Worm (Caenorhabditis elegans) whole organism, young adult: Measurements from ENCODE around the gene srw-6.

Source experiments
- F33H1.4 ChIP-seq: fragments of 200-800 bp; sonication (Bioruptor generic); IDR thresholded peaks from 2 replicates; pipeline ENCODE4 v1.3.6; 2022; ENCODE audit warnings: missing genetic modification reagents, missing genetic modification characterization, missing compliant biosample characterization
- F37B4.10 ChIP-seq: fragments of 200-800 bp; sonication (Bioruptor generic); IDR thresholded peaks from 2 replicates; pipeline ENCODE4 v1.3.6; 2022; ENCODE audit warnings: missing genetic modification characterization, missing compliant biosample characterization
- F52B5.7 ChIP-seq: sonication (generic microtip); optimal IDR thresholded peaks from 2 replicates; lab custom pipeline; 2016; ENCODE audit warnings: mild to moderate bottlenecking, missing genetic modification characterization, missing compliant biosample characterization
- F55B11.4 ChIP-seq: sonication (generic microtip); optimal IDR thresholded peaks from 2 replicates; lab custom pipeline; 2016; ENCODE audit warnings: missing compliant biosample characterization, missing genetic modification characterization, borderline replicate concordance; ENCODE audit not compliant: insufficient read depth
- F57C9.4 ChIP-seq: sonication (generic microtip); optimal IDR thresholded peaks from 2 replicates; lab custom pipeline; 2017; ENCODE audit warnings: mild to moderate bottlenecking, missing genetic modification characterization, missing compliant biosample characterization
- K12H6.12 ChIP-seq: fragments of 200-800 bp; sonication (Bioruptor generic); optimal IDR thresholded peaks from 2 replicates; lab custom pipeline; 2018; ENCODE audit warnings: mild to moderate bottlenecking, missing genetic modification characterization, missing compliant biosample characterization
- Y67H2A.10 ChIP-seq: fragments of 200-800 bp; sonication (Bioruptor generic); conservative IDR thresholded peaks from 2 replicates; pipeline ENCODE4 v1.3.6; 2022; ENCODE audit warnings: missing genetic modification reagents, missing genetic modification characterization, missing compliant biosample characterization
- Y95B8A.8 ChIP-seq: fragments of 200-800 bp; sonication (Bioruptor generic); IDR thresholded peaks from 2 replicates; pipeline ENCODE4 v1.3.6; 2022; ENCODE audit warnings: missing genetic modification reagents, missing genetic modification characterization, missing compliant biosample characterization
- ama-1 ChIP-seq, 3 experiments: fragments of 150-350 bp in 1 of 3; sonication (generic microtip) in 2 of 3; optimal IDR thresholded peaks; 2 replicates each; lab custom pipeline; 2014 to 2018; ENCODE audit warnings: missing biosample characterization in 2 of 3, missing genetic modification characterization in 2 of 3, missing genetic modification reagents in 2 of 3
- atf-7 ChIP-seq: sonication (generic microtip); optimal IDR thresholded peaks from 2 replicates; lab custom pipeline; 2017; ENCODE audit warnings: mild to moderate bottlenecking, missing genetic modification characterization, missing compliant biosample characterization
- attf-3 ChIP-seq: fragments of 200-800 bp; sonication (Bioruptor generic); conservative IDR thresholded peaks from 2 replicates; pipeline ENCODE4 v1.3.6; 2022; ENCODE audit warnings: missing genetic modification reagents, missing genetic modification characterization, missing compliant biosample characterization
- attf-5 ChIP-seq: fragments of 200-800 bp; sonication (Bioruptor generic); optimal IDR thresholded peaks from 2 replicates; lab custom pipeline; 2018; ENCODE audit warnings: mild to moderate bottlenecking, missing genetic modification characterization, missing compliant biosample characterization
- cebp-1 ChIP-seq, 2 experiments: fragments of 200-800 bp in 1 of 2; sonication (Bioruptor generic) in 1 of 2; sonication (generic microtip) in 1 of 2; IDR thresholded peaks in 1 of 2; optimal IDR thresholded peaks in 1 of 2; 2 replicates each; pipeline versions ENCODE4 v1.3.6 to Lab custom; 2017 to 2022; ENCODE audit warnings: missing compliant biosample characterization in 2 of 2, missing genetic modification characterization in 2 of 2, mild to moderate bottlenecking in 1 of 2, missing genetic modification reagents in 1 of 2, moderate library complexity in 1 of 2
- ceh-79 ChIP-seq: sonication (generic microtip); optimal IDR thresholded peaks from 2 replicates; lab custom pipeline; 2017; ENCODE audit warnings: mild to moderate bottlenecking, missing genetic modification characterization, missing compliant biosample characterization
- egrh-3 ChIP-seq: fragments of 200-800 bp; sonication (Bioruptor generic); IDR thresholded peaks from 2 replicates; pipeline ENCODE4 v1.3.6; 2022; ENCODE audit warnings: missing genetic modification reagents, missing genetic modification characterization, missing compliant biosample characterization
- ekl-4 ChIP-seq: fragments of 200-800 bp; sonication (Bioruptor generic); IDR thresholded peaks from 2 replicates; pipeline ENCODE4 v1.3.6; 2022; ENCODE audit warnings: missing genetic modification reagents, missing genetic modification characterization, missing compliant biosample characterization
- gei-17 ChIP-seq: fragments of 200-800 bp; sonication (Bioruptor generic); optimal IDR thresholded peaks from 2 replicates; lab custom pipeline; 2018; ENCODE audit warnings: mild to moderate bottlenecking, missing genetic modification characterization, missing compliant biosample characterization
- hlh-26 ChIP-seq: fragments of 200-800 bp; sonication (Bioruptor generic); conservative IDR thresholded peaks from 2 replicates; pipeline ENCODE4 v1.3.6; 2022; ENCODE audit warnings: missing genetic modification reagents, missing genetic modification characterization, missing compliant biosample characterization
- hmg-1.2 ChIP-seq: fragments of 200-800 bp; sonication (Bioruptor generic); IDR thresholded peaks from 2 replicates; pipeline ENCODE4 v1.3.6; 2022; ENCODE audit warnings: missing genetic modification reagents, missing genetic modification characterization, missing compliant biosample characterization
- lag-1 ChIP-seq: fragments of 200-800 bp; sonication (Bioruptor generic); IDR thresholded peaks from 2 replicates; pipeline ENCODE4 v1.3.6; 2022; ENCODE audit warnings: missing genetic modification reagents, missing genetic modification characterization, missing compliant biosample characterization
- lin-35 ChIP-seq, 3 experiments: fragments of 150-350 bp in 2 of 3; sonication (generic microtip) in 1 of 3; optimal IDR thresholded peaks; 2 replicates each; lab custom pipeline; 2014 to 2018; ENCODE audit warnings: missing biosample characterization in 3 of 3, missing genetic modification characterization in 3 of 3, missing genetic modification reagents in 3 of 3
- lir-1 ChIP-seq: fragments of 200-800 bp; sonication (Bioruptor generic); conservative IDR thresholded peaks from 2 replicates; pipeline ENCODE4 v1.3.6; 2022; ENCODE audit warnings: missing genetic modification reagents, missing genetic modification characterization, missing compliant biosample characterization
- madf-6 ChIP-seq: fragments of 200-800 bp; sonication (Bioruptor generic); IDR thresholded peaks from 2 replicates; pipeline ENCODE4 v1.3.6; 2022; ENCODE audit warnings: missing genetic modification reagents, missing genetic modification characterization, missing compliant biosample characterization
- mes-4 ChIP-seq: sonication (generic microtip); optimal IDR thresholded peaks from 2 replicates; lab custom pipeline; 2016; ENCODE audit warnings: missing genotype, missing genetic modification characterization, missing compliant biosample characterization
- nhr-80 ChIP-seq: sonication (generic microtip); optimal IDR thresholded peaks from 2 replicates; lab custom pipeline; 2016; ENCODE audit warnings: missing genetic modification characterization, missing compliant biosample characterization
- snpc-4 ChIP-seq, 5 experiments: fragments of 150-350 bp in 1 of 5; sonication (generic microtip) in 4 of 5; optimal IDR thresholded peaks; 2 replicates each; lab custom pipeline; 2014 to 2018; ENCODE audit warnings: missing genetic modification characterization in 5 of 5, missing biosample characterization in 3 of 5, antibody characterized with exemption in 2 of 5, mild to moderate bottlenecking in 2 of 5, missing compliant biosample characterization in 2 of 5, missing genotype in 2 of 5, moderate library complexity in 2 of 5, missing genetic modification reagents in 1 of 5
- somi-1 ChIP-seq: fragments of 200-800 bp; sonication (Bioruptor generic); optimal IDR thresholded peaks from 2 replicates; lab custom pipeline; 2018; ENCODE audit warnings: mild to moderate bottlenecking, missing genetic modification characterization, missing compliant biosample characterization
- sptf-2 ChIP-seq: fragments of 200-800 bp; sonication (Bioruptor generic); optimal IDR thresholded peaks from 2 replicates; lab custom pipeline; 2018; ENCODE audit warnings: mild to moderate bottlenecking, missing genetic modification characterization, missing compliant biosample characterization
- unc-62 ChIP-seq: fragments of 150-350 bp; optimal IDR thresholded peaks from 2 replicates; lab custom pipeline; 2014; ENCODE audit warnings: missing biosample characterization, missing genetic modification reagents, missing genetic modification characterization
- xnd-1 ChIP-seq: sonication (generic microtip); optimal IDR thresholded peaks from 2 replicates; lab custom pipeline; 2016; ENCODE audit warnings: missing genotype, missing genetic modification reagents, missing genetic modification characterization, missing compliant biosample characterization
- ztf-22 ChIP-seq: fragments of 200-800 bp; sonication (Bioruptor generic); optimal IDR thresholded peaks from 2 replicates; lab custom pipeline; 2018; ENCODE audit warnings: mild to moderate bottlenecking, missing genetic modification characterization, moderate library complexity, missing compliant biosample characterization
- ztf-26 ChIP-seq: sonication (generic microtip); optimal IDR thresholded peaks from 2 replicates; lab custom pipeline; 2017; ENCODE audit warnings: missing genetic modification characterization, missing compliant biosample characterization
- ztf-28 ChIP-seq: fragments of 200-800 bp; sonication (Bioruptor generic); IDR thresholded peaks from 2 replicates; pipeline ENCODE4 v1.3.6; 2022; ENCODE audit warnings: missing genetic modification reagents, missing genetic modification characterization, missing compliant biosample characterization

The srw-6 gene

DNA sequence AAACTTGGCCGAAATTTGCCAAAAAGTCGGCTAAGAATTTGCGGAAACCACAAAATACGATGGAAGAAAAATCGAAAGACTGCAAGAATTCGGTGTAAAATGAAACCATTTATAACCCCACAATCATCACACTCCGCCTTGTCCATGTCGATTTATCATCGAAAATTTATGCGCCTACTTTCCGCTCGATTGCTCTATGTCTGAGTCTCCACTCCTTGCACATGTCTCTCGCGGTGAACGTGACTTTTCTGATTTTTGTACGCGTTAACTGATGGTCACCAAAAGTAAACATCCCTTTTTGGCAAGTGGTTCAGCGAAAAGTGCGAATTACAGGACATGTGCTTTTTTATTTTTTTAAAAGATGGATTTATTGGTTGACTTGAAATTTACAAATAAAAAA is 31.5 kb upstream of the srw-6 start:
- no peak for TF ChIP-seq cebp-1 (GFP tag; IDR thresholded peaks at IDR 0.05; lab: Robert Waterston, UW)
- peak; percentile 27 for TF ChIP-seq cebp-1 (tag; optimal IDR thresholded peaks at IDR 0.05; lab: Kevin White, UChicago)
- no peak for TF ChIP-seq gei-17 (GFP tag; lab: Kevin White, UChicago)
- TF ChIP-seq hlh-26 (GFP tag; lab: Robert Waterston, UW), result no peak
- TF ChIP-seq somi-1 (GFP tag; lab: Kevin White, UChicago), result no peak
- 0 out of 2 replicates have a peak, but pooled peaks have one; percentile 41 for TF ChIP-seq ekl-4 (GFP tag; lab: Robert Waterston, UW)
- TF ChIP-seq nhr-80, result peak; percentile 74
- no peak for TF ChIP-seq attf-5 (GFP tag; lab: Kevin White, UChicago)
- TF ChIP-seq lag-1, result no peak
- no peak for TF ChIP-seq lin-35 (GFP tag; optimal IDR thresholded peaks at IDR 0.05; lab: Kevin White, UChicago)
- TF ChIP-seq hmg-1.2 (GFP tag; lab: Robert Waterston, UW), result peak; percentile 53; the same call in 1 of the 2 replicates
- TF ChIP-seq F57C9.4 (tag; lab: Kevin White, UChicago), result no peak
- no peak for TF ChIP-seq Y67H2A.10 (GFP tag; lab: Robert Waterston, UW)
- TF ChIP-seq ama-1 (optimal IDR thresholded peaks at IDR 0.05; lab: Kevin White, UChicago), result no peak
- no peak for TF ChIP-seq ama-1 (GFP tag; optimal IDR thresholded peaks at IDR 0.05; lab: Kevin White, UChicago)
- TF ChIP-seq attf-3 (GFP tag; lab: Robert Waterston, UW), result no peak
- no peak for TF ChIP-seq ztf-28 (GFP tag; lab: Robert Waterston, UW)
- TF ChIP-seq ztf-22 (GFP tag; lab: Kevin White, UChicago), result peak; percentile 24
- no peak for TF ChIP-seq Y95B8A.8 (GFP tag; lab: Robert Waterston, UW)

- TF ChIP-seq xnd-1 (tag; lab: Kevin White, UChicago) (no peak), unc-62 (GFP tag; lab: Kevin White, UChicago) (peak; percentile 39), ztf-26 (tag; lab: Kevin White, UChicago) (no peak), nhr-80 (peak; percentile 65), gei-17 (GFP tag; lab: Kevin White, UChicago) (no peak), snpc-4 (GFP tag; optimal IDR thresholded peaks at IDR 0.05; lab: Kevin White, UChicago) (no peak), snpc-4 (tag; optimal IDR thresholded peaks at IDR 0.05; lab: Kevin White, UChicago) (no peak), atf-7 (tag; lab: Kevin White, UChicago) (no peak), lin-35 (GFP tag; optimal IDR thresholded peaks at IDR 0.05; lab: Kevin White, UChicago) (no peak), lir-1 (GFP tag; lab: Robert Waterston, UW) (no peak), madf-6 (GFP tag; lab: Robert Waterston, UW) (no peak), attf-3 (GFP tag; lab: Robert Waterston, UW) (no peak), F55B11.4 (no peak), hlh-26 (GFP tag; lab: Robert Waterston, UW) (no peak)
These were observed 24.2 kb upstream of the srw-6 start, which contains the start of gene R08F11.1 for ce11 chrV:3784167-3784734. TSS of gene R08F11.1 (minus strand) at chrV:3784217.

DNA sequence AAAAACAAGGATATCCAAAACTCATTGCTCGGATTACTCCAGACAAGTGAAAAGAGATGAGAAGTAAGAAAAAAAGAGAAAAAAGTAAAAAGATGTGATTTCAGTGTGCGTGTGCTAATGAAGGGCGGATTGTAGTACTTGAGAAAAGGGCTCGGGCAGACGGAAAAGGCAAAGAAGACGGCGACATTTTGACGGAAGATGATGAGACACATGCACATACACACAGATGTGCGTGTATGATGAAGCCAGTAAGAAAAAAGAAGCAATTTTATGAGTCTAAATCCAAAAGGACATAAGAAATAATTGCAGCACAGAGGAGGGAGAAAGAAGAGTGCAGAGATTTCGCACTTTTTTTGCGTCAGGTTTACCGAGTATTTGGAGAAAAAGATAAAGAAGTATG is 19.9 kb upstream of the srw-6 start:
- TF ChIP-seq F37B4.10 (no peak), egrh-3 (GFP tag; lab: Robert Waterston, UW) (no peak), mes-4 (tag; lab: Kevin White, UChicago) (no peak), F33H1.4 (GFP tag; lab: Robert Waterston, UW) (no peak), ceh-79 (tag; lab: Kevin White, UChicago) (no peak), F52B5.7 (no peak), sptf-2 (GFP tag; lab: Kevin White, UChicago) (no peak), K12H6.12 (tag; lab: Kevin White, UChicago) (no peak)
